Fruit fly (Drosophila melanogaster) whole organism, embryonic: ENCODE results near the gene CG7071.

Experiments
- Asciz ChIP-seq: fragments of 200-800 bp; sonication (Bioruptor generic); optimal IDR thresholded peaks from 2 replicates; lab custom pipeline; 2017; ENCODE audit warnings: missing biosample characterization, mild to moderate bottlenecking, missing genetic modification characterization, missing genetic modification reagents
- B-H1 ChIP-seq: fragments of 200-800 bp; sonication (Bioruptor generic); IDR thresholded peaks from 3 replicates; pipeline ENCODE4 v1.3.6; 2022; ENCODE audit warnings: missing biosample characterization, missing genetic modification characterization
- Bgb ChIP-seq: fragments of 200-800 bp; sonication (Bioruptor generic); IDR thresholded peaks from 2 replicates; pipeline ENCODE4 v1.3.6; 2022; ENCODE audit warnings: missing biosample characterization, missing genetic modification characterization; ENCODE audit not compliant: partially characterized antibody
- CG10267 ChIP-seq: fragments of 200-800 bp; sonication (Bioruptor generic); optimal IDR thresholded peaks from 2 replicates; lab custom pipeline; 2018; ENCODE audit warnings: missing biosample characterization, mild to moderate bottlenecking, missing genetic modification characterization, moderate library complexity
- CG10321 ChIP-seq: fragments of 200-800 bp; sonication (Bioruptor generic); IDR thresholded peaks from 2 replicates; pipeline ENCODE4 v1.3.6; 2022; ENCODE audit warnings: missing biosample characterization, missing genetic modification characterization
- CG10431 ChIP-seq: fragments of 200-800 bp; sonication (Bioruptor generic); optimal IDR thresholded peaks from 3 replicates; lab custom pipeline; 2018; ENCODE audit warnings: missing biosample characterization, mild to moderate bottlenecking, missing genetic modification characterization
- CG10462 ChIP-seq: fragments of 200-800 bp; sonication (Bioruptor generic); optimal IDR thresholded peaks from 2 replicates; lab custom pipeline; 2016; ENCODE audit warnings: missing biosample characterization, missing genetic modification characterization
- CG10565 ChIP-seq: fragments of 200-800 bp; sonication (Bioruptor generic); optimal IDR thresholded peaks from 3 replicates; lab custom pipeline; 2016; ENCODE audit warnings: missing biosample characterization, mild to moderate bottlenecking, missing genetic modification characterization
- CG11504 ChIP-seq: fragments of 200-800 bp; sonication (Bioruptor generic); optimal IDR thresholded peaks from 3 replicates; lab custom pipeline; 2019; ENCODE audit warnings: missing biosample characterization, mild to moderate bottlenecking, missing genetic modification characterization, moderate library complexity
- CG13123 ChIP-seq: fragments of 200-800 bp; sonication (Bioruptor generic); optimal IDR thresholded peaks from 2 replicates; lab custom pipeline; 2016; ENCODE audit warnings: missing biosample characterization, missing genetic modification characterization
- CG16863 ChIP-seq: fragments of 200-800 bp; sonication (Bioruptor generic); optimal IDR thresholded peaks from 3 replicates; lab custom pipeline; 2016; ENCODE audit warnings: missing biosample characterization, missing genetic modification characterization
- CG17328 ChIP-seq: fragments of 200-800 bp; sonication (Bioruptor generic); IDR thresholded peaks from 2 replicates; pipeline ENCODE4 v1.3.6; 2022; ENCODE audit warnings: missing biosample characterization, missing genetic modification characterization
- CG17568 ChIP-seq: fragments of 200-800 bp; sonication (Bioruptor generic); optimal IDR thresholded peaks from 2 replicates; lab custom pipeline; 2018; ENCODE audit warnings: missing biosample characterization, mild to moderate bottlenecking, missing genetic modification characterization, moderate library complexity
- CG2120 ChIP-seq: fragments of 200-800 bp; sonication (Bioruptor generic); optimal IDR thresholded peaks from 3 replicates; lab custom pipeline; 2016; ENCODE audit warnings: missing biosample characterization, missing genetic modification characterization
- CG2202 ChIP-seq: fragments of 200-800 bp; sonication (Bioruptor generic); optimal IDR thresholded peaks from 2 replicates; lab custom pipeline; 2018; ENCODE audit warnings: missing biosample characterization, mild to moderate bottlenecking, missing genetic modification characterization
- CG3281 ChIP-seq: fragments of 200-800 bp; sonication (Bioruptor generic); optimal IDR thresholded peaks from 3 replicates; lab custom pipeline; 2017; ENCODE audit warnings: missing biosample characterization, mild to moderate bottlenecking, missing genetic modification characterization
- CG4282 ChIP-seq: fragments of 200-800 bp; sonication (Bioruptor generic); optimal IDR thresholded peaks from 2 replicates; lab custom pipeline; 2016; ENCODE audit warnings: missing biosample characterization, missing genetic modification characterization
- CG7372 ChIP-seq: fragments of 200-800 bp; sonication (Bioruptor generic); IDR thresholded peaks from 2 replicates; pipeline ENCODE4 v1.3.6; 2022; ENCODE audit warnings: missing biosample characterization, missing genetic modification characterization
- CG9876 ChIP-seq: fragments of 200-800 bp; sonication (Bioruptor generic); optimal IDR thresholded peaks from 2 replicates; lab custom pipeline; 2016; ENCODE audit warnings: missing biosample characterization, missing genetic modification characterization
- Dp ChIP-seq: fragments of 200-800 bp; sonication (Bioruptor generic); optimal IDR thresholded peaks from 2 replicates; lab custom pipeline; 2018; ENCODE audit warnings: missing biosample characterization, mild to moderate bottlenecking, missing genetic modification characterization, moderate library complexity
- GATAe ChIP-seq: fragments of 200-800 bp; sonication (Bioruptor generic); conservative IDR thresholded peaks from 2 replicates; pipeline ENCODE4 v1.3.6; 2022; ENCODE audit warnings: missing biosample characterization, missing genetic modification characterization
- H15 ChIP-seq: fragments of 200-800 bp; sonication (Bioruptor generic); IDR thresholded peaks from 3 replicates; pipeline ENCODE4 v1.3.6; 2022; ENCODE audit warnings: missing biosample characterization, missing genetic modification characterization
- Lhr ChIP-seq: fragments of 200-800 bp; sonication (Bioruptor generic); optimal IDR thresholded peaks from 3 replicates; lab custom pipeline; 2017; ENCODE audit warnings: mild to moderate bottlenecking, missing biosample characterization, missing genetic modification reagents, missing genetic modification characterization
- Oli ChIP-seq: fragments of 200-800 bp; sonication (Bioruptor generic); optimal IDR thresholded peaks from 2 replicates; lab custom pipeline; 2018; ENCODE audit warnings: missing biosample characterization, mild to moderate bottlenecking, missing genetic modification characterization, moderate library complexity
- Side ChIP-seq: fragments of 200-800 bp; sonication (Bioruptor generic); optimal IDR thresholded peaks from 2 replicates; lab custom pipeline; 2016; ENCODE audit warnings: missing biosample characterization, missing genetic modification characterization
- Sox100B ChIP-seq: fragments of 200-800 bp; sonication (Bioruptor generic); optimal IDR thresholded peaks from 3 replicates; lab custom pipeline; 2018; ENCODE audit warnings: missing biosample characterization, mild to moderate bottlenecking, missing genetic modification characterization
- Sox102F ChIP-seq: fragments of 200-800 bp; sonication (Bioruptor generic); optimal IDR thresholded peaks from 2 replicates; lab custom pipeline; 2018; ENCODE audit warnings: missing biosample characterization, mild to moderate bottlenecking, missing genetic modification characterization, moderate library complexity
- Usf ChIP-seq: fragments of 200-800 bp; sonication (Bioruptor generic); optimal IDR thresholded peaks from 2 replicates; lab custom pipeline; 2017; ENCODE audit warnings: missing genotype, missing biosample characterization, missing genetic modification characterization
- ac ChIP-seq: fragments of 200-800 bp; sonication (Bioruptor generic); optimal IDR thresholded peaks from 3 replicates; lab custom pipeline; 2017; ENCODE audit warnings: missing biosample characterization, mild to moderate bottlenecking, missing genetic modification characterization
- al ChIP-seq: fragments of 200-800 bp; sonication (Bioruptor generic); IDR thresholded peaks from 2 replicates; pipeline ENCODE4 v1.3.6; 2022; ENCODE audit warnings: missing biosample characterization, missing genetic modification characterization
- ara ChIP-seq: fragments of 200-800 bp; sonication (Bioruptor generic); IDR thresholded peaks from 2 replicates; pipeline ENCODE4 v1.3.6; 2022; ENCODE audit warnings: missing biosample characterization, missing genetic modification characterization
- chinmo ChIP-seq: fragments of 200-800 bp; sonication (Bioruptor generic); IDR thresholded peaks from 4 replicates; pipeline ENCODE4 v1.3.6; 2022; ENCODE audit warnings: missing biosample characterization, missing genetic modification characterization; ENCODE audit not compliant: partially characterized antibody
- croc ChIP-seq: fragments of 200-800 bp; sonication (Bioruptor generic); conservative IDR thresholded peaks from 3 replicates; pipeline ENCODE4 v1.3.6; 2022; ENCODE audit warnings: missing biosample characterization, missing genetic modification characterization
- dmrt11E ChIP-seq: fragments of 200-800 bp; sonication (Bioruptor generic); optimal IDR thresholded peaks from 3 replicates; lab custom pipeline; 2018; ENCODE audit warnings: missing biosample characterization, mild to moderate bottlenecking, missing genetic modification characterization, moderate library complexity
- dysf ChIP-seq: fragments of 200-800 bp; sonication (Bioruptor generic); IDR thresholded peaks from 3 replicates; pipeline ENCODE4 v1.3.6; 2022; ENCODE audit warnings: missing biosample characterization, missing genetic modification characterization
- fu2 ChIP-seq: fragments of 200-800 bp; sonication (Bioruptor generic); optimal IDR thresholded peaks from 2 replicates; lab custom pipeline; 2016; ENCODE audit warnings: missing biosample characterization, missing genetic modification characterization
- gcm2 ChIP-seq: fragments of 200-800 bp; sonication (Bioruptor generic); optimal IDR thresholded peaks from 2 replicates; lab custom pipeline; 2016; ENCODE audit warnings: missing biosample characterization, missing genetic modification characterization
- h ChIP-seq: fragments of >200 bp; optimal IDR thresholded peaks from 2 replicates; lab custom pipeline; 2017
- maf-S ChIP-seq: fragments of 200-800 bp; sonication (Bioruptor generic); optimal IDR thresholded peaks from 2 replicates; lab custom pipeline; 2016; ENCODE audit warnings: missing biosample characterization, missing genetic modification characterization
- org-1 ChIP-seq: fragments of 200-800 bp; sonication (Bioruptor generic); optimal IDR thresholded peaks from 2 replicates; lab custom pipeline; 2017; ENCODE audit warnings: missing biosample characterization, missing genetic modification characterization
- otp ChIP-seq: fragments of 200-800 bp; sonication (Bioruptor generic); IDR thresholded peaks from 3 replicates; pipeline ENCODE4, ENCODE4 v1.3.6; 2022; ENCODE audit warnings: missing biosample characterization, missing genetic modification characterization
- p53 ChIP-seq: fragments of 200-800 bp; sonication (Bioruptor generic); optimal IDR thresholded peaks from 2 replicates; lab custom pipeline; 2016; ENCODE audit warnings: missing biosample characterization, missing genetic modification characterization
- pho ChIP-seq: fragments of 200-800 bp; sonication (Bioruptor generic); optimal IDR thresholded peaks from 2 replicates; lab custom pipeline; 2016; ENCODE audit warnings: missing biosample characterization, missing genetic modification characterization
- prd ChIP-seq, 3 experiments: fragments of >200 bp in 2 of 3; fragments of 200-800 bp in 1 of 3; sonication (Bioruptor generic) in 1 of 3; optimal IDR thresholded peaks in 2 of 3; IDR thresholded peaks in 1 of 3; 2 replicates in 2 of 3; 3 replicates in 1 of 3; pipeline versions ENCODE4 v1.3.6 to Lab custom; 2017 to 2022; ENCODE audit warnings: missing biosample characterization in 1 of 3, missing genetic modification characterization in 1 of 3
- sd ChIP-seq: fragments of 200-800 bp; sonication (Bioruptor generic); optimal IDR thresholded peaks from 3 replicates; lab custom pipeline; 2018; ENCODE audit warnings: missing biosample characterization, mild to moderate bottlenecking, missing genetic modification characterization, moderate library complexity
- sna ChIP-seq: fragments of 200-800 bp; sonication (Bioruptor generic); IDR thresholded peaks from 2 replicates; pipeline ENCODE4 v1.3.6; 2022; ENCODE audit warnings: missing biosample characterization, missing genetic modification characterization; ENCODE audit not compliant: partially characterized antibody
- sqz ChIP-seq: fragments of 200-800 bp; sonication (Bioruptor generic); optimal IDR thresholded peaks from 3 replicates; lab custom pipeline; 2018; ENCODE audit warnings: missing biosample characterization, mild to moderate bottlenecking, missing genetic modification characterization
- ssp ChIP-seq: fragments of 200-800 bp; sonication (Bioruptor generic); IDR thresholded peaks from 2 replicates; pipeline ENCODE4 v1.3.6; 2022; ENCODE audit warnings: missing biosample characterization, missing genetic modification characterization
- sug ChIP-seq: fragments of 200-800 bp; optimal IDR thresholded peaks from 2 replicates; lab custom pipeline; 2019; ENCODE audit warnings: missing biosample characterization, mild to moderate bottlenecking, missing genetic modification characterization, moderate library complexity
- tio ChIP-seq: fragments of 200-800 bp; sonication (Bioruptor generic); optimal IDR thresholded peaks from 2 replicates; lab custom pipeline; 2017; ENCODE audit warnings: missing biosample characterization, missing genetic modification characterization, inconsistent platforms
- yki ChIP-seq: fragments of >200 bp; optimal IDR thresholded peaks from 3 replicates; lab custom pipeline; 2018

CG7071 gene

dm6 chr3R:22368777-22369214 lies 6.4 kb downstream of the CG7071 start (continued):
- TF ChIP-seq B-H1 (GFP tag; lab: Robert Waterston, UW) = peak; percentile 42; the same call in 2 of the 3 replicates
- no peak for TF ChIP-seq sna
- TF ChIP-seq CG10565 (GFP tag; lab: Kevin White, UChicago) = no peak
- TF ChIP-seq CG7372 = peak; percentile 56
- TF ChIP-seq Bgb (GFP tag; lab: Robert Waterston, UW) = no peak
- TF ChIP-seq Asciz = peak; percentile 30
- peak; percentile 28; the same call in 2 of the 3 replicates for TF ChIP-seq croc
- peak; percentile 61 for TF ChIP-seq Sox102F (GFP tag; lab: Kevin White, UChicago)
- peak; percentile 69 for TF ChIP-seq CG3281
- no peak for TF ChIP-seq chinmo (GFP tag; lab: Robert Waterston, UW)
- peak; percentile 61 for TF ChIP-seq org-1
- no peak for TF ChIP-seq CG16863 (GFP tag; lab: Kevin White, UChicago)
- no peak for TF ChIP-seq fu2 (GFP tag; lab: Kevin White, UChicago)
- no peak for TF ChIP-seq ac (GFP tag; lab: Kevin White, UChicago)
- peak; percentile 19 for TF ChIP-seq pho
- no peak for TF ChIP-seq sqz (GFP tag; lab: Kevin White, UChicago)
- TF ChIP-seq ara (GFP tag; lab: Robert Waterston, UW) = peak; percentile 46
- TF ChIP-seq maf-S = no peak
- peak; percentile 13; the same call in 1 of the 2 replicates for TF ChIP-seq GATAe (GFP tag; lab: Robert Waterston, UW)
- peak; percentile 7; the same call in 1 of the 2 replicates for TF ChIP-seq CG10321 (GFP tag; lab: Robert Waterston, UW)
- no peak for TF ChIP-seq Side (GFP tag; lab: Kevin White, UChicago)
- peak; percentile 74 for TF ChIP-seq CG17328 (GFP tag; lab: Robert Waterston, UW)
- TF ChIP-seq al (GFP tag; lab: Robert Waterston, UW) = peak; percentile 60; the same call in 1 of the 2 replicates
- TF ChIP-seq Usf = no peak
- TF ChIP-seq CG10462 (GFP tag; lab: Kevin White, UChicago) = no peak
- peak; percentile 57 for TF ChIP-seq tio
- TF ChIP-seq p53 (GFP tag; lab: Kevin White, UChicago) = no peak
- peak; percentile 5 for TF ChIP-seq gcm2 (GFP tag; lab: Kevin White, UChicago)
- TF ChIP-seq dmrt11E (tag; lab: Kevin White, UChicago) = peak; percentile 13
- TF ChIP-seq otp (GFP tag; lab: Robert Waterston, UW) = peak; percentile 69; the same call in 2 of the 3 replicates
- no peak for TF ChIP-seq Sox100B
- no peak for TF ChIP-seq CG4282 (GFP tag; lab: Kevin White, UChicago)
- TF ChIP-seq sd (tag; lab: Kevin White, UChicago) = no peak
- peak; percentile 79 for TF ChIP-seq CG2120 (GFP tag; lab: Kevin White, UChicago)
- TF ChIP-seq CG9876 = no peak
- peak; percentile 43 for TF ChIP-seq CG10267 (tag; lab: Kevin White, UChicago)
- TF ChIP-seq H15 (GFP tag; lab: Robert Waterston, UW) = peak; percentile 29; the same call in 1 of the 3 replicates
- no peak for TF ChIP-seq Lhr (GFP tag; lab: Kevin White, UChicago)
- TF ChIP-seq Dp (GFP tag; lab: Kevin White, UChicago) = no peak
- TF ChIP-seq CG13123 (GFP tag; lab: Kevin White, UChicago) = no peak
- TF ChIP-seq Oli = peak; percentile 61
- TF ChIP-seq CG11504 (tag; lab: Kevin White, UChicago) = peak; percentile 68
- no peak for TF ChIP-seq CG10431 (GFP tag; lab: Kevin White, UChicago)
- no peak for TF ChIP-seq prd (optimal IDR thresholded peaks at IDR 0.05; lab: Kevin White, UChicago)
- peak; percentile 78 for TF ChIP-seq prd (GFP tag; IDR thresholded peaks at IDR 0.05; lab: Robert Waterston, UW)
- peak; percentile 63 for TF ChIP-seq sug (tag; lab: Kevin White, UChicago)
- TF ChIP-seq yki = peak; percentile 4
- peak; percentile 82 for TF ChIP-seq dysf (GFP tag; lab: Robert Waterston, UW)
- TF ChIP-seq CG2202 (tag; lab: Kevin White, UChicago) = no peak
- TF ChIP-seq h (lab: Kevin White, UChicago) = no peak
- no peak for TF ChIP-seq CG17568 (GFP tag; lab: Kevin White, UChicago)
- no peak for TF ChIP-seq ssp (GFP tag; lab: Robert Waterston, UW)
